Worm (Caenorhabditis elegans) whole organism, L3 larva: ENCODE measurements around the gene C18H7.6.

ENCODE experiments used
- R02D3.7 ChIP-seq: fragments of 150-350 bp; optimal IDR thresholded peaks from 2 replicates; lab custom pipeline; 2014; ENCODE audit warnings: missing biosample characterization, missing genetic modification characterization
- ZK546.5 ChIP-seq: sonication (generic microtip); optimal IDR thresholded peaks from 2 replicates; lab custom pipeline; 2017; ENCODE audit warnings: missing biosample characterization, missing genetic modification characterization
- aly-2 ChIP-seq: fragments of 150-350 bp; optimal IDR thresholded peaks from 2 replicates; lab custom pipeline; 2014; ENCODE audit warnings: missing biosample characterization, missing genetic modification characterization
- ceh-28 ChIP-seq: fragments of 150-350 bp; optimal IDR thresholded peaks from 2 replicates; lab custom pipeline; 2014; ENCODE audit warnings: missing biosample characterization, missing genetic modification reagents, missing genetic modification characterization
- ceh-82 ChIP-seq: fragments of 150-350 bp; optimal IDR thresholded peaks from 2 replicates; lab custom pipeline; 2014; ENCODE audit warnings: missing biosample characterization, missing genetic modification characterization
- ceh-9 ChIP-seq: sonication (generic microtip); optimal IDR thresholded peaks from 2 replicates; lab custom pipeline; 2018; ENCODE audit warnings: missing biosample characterization, missing genetic modification characterization
- daf-12 ChIP-seq: fragments of 150-350 bp; optimal IDR thresholded peaks from 2 replicates; lab custom pipeline; 2014; ENCODE audit warnings: missing biosample characterization, missing genetic modification reagents, missing genetic modification characterization
- elt-1 ChIP-seq: fragments of 150-350 bp; optimal IDR thresholded peaks from 2 replicates; lab custom pipeline; 2014; ENCODE audit warnings: missing biosample characterization, missing genetic modification characterization
- elt-2 ChIP-seq: sonication (generic microtip); optimal IDR thresholded peaks from 2 replicates; lab custom pipeline; 2016; ENCODE audit warnings: missing genetic modification reagents, mild to moderate bottlenecking, missing genetic modification characterization, missing compliant biosample characterization
- eor-1 ChIP-seq, 2 experiments: fragments of 150-350 bp; optimal IDR thresholded peaks; 2 replicates each; lab custom pipeline; 2014 to 2018; ENCODE audit warnings: missing biosample characterization in 2 of 2, missing genetic modification characterization in 2 of 2
- fkh-2 ChIP-seq: fragments of 150-350 bp; optimal IDR thresholded peaks from 2 replicates; lab custom pipeline; 2014; ENCODE audit warnings: missing biosample characterization, missing genetic modification reagents, missing genetic modification characterization
- fos-1 ChIP-seq: fragments of 150-350 bp; optimal IDR thresholded peaks from 2 replicates; lab custom pipeline; 2014; ENCODE audit warnings: missing biosample characterization, missing genetic modification characterization
- hmg-11 ChIP-seq: sonication (generic microtip); optimal IDR thresholded peaks from 2 replicates; lab custom pipeline; 2016; ENCODE audit warnings: missing genetic modification characterization, missing compliant biosample characterization
- jun-1 ChIP-seq: fragments of 150-350 bp; optimal IDR thresholded peaks from 2 replicates; lab custom pipeline; 2014; ENCODE audit warnings: missing biosample characterization, missing genetic modification reagents, missing genetic modification characterization
- lin-15B ChIP-seq: fragments of 150-350 bp; optimal IDR thresholded peaks from 2 replicates; lab custom pipeline; 2014; ENCODE audit warnings: missing biosample characterization, missing genetic modification characterization
- lin-39 ChIP-seq: fragments of 150-350 bp; optimal IDR thresholded peaks from 2 replicates; lab custom pipeline; 2018; ENCODE audit warnings: missing biosample characterization, missing genetic modification reagents, missing genetic modification characterization
- lsy-12 ChIP-seq: sonication (generic microtip); optimal IDR thresholded peaks from 2 replicates; lab custom pipeline; 2016; ENCODE audit warnings: mild to moderate bottlenecking, missing genetic modification characterization, missing compliant biosample characterization
- mdl-1 ChIP-seq: fragments of 150-350 bp; optimal IDR thresholded peaks from 2 replicates; lab custom pipeline; 2014; ENCODE audit warnings: missing biosample characterization, missing genetic modification characterization
- mml-1 ChIP-seq: fragments of 150-350 bp; sonication (generic microtip); optimal IDR thresholded peaks from 3 replicates; lab custom pipeline; 2014; ENCODE audit warnings: missing biosample characterization, missing genetic modification characterization
- nhr-11 ChIP-seq: fragments of 150-350 bp; optimal IDR thresholded peaks from 2 replicates; lab custom pipeline; 2014; ENCODE audit warnings: missing biosample characterization, missing genetic modification characterization
- nhr-12 ChIP-seq: fragments of 150-350 bp; optimal IDR thresholded peaks from 2 replicates; lab custom pipeline; 2014; ENCODE audit warnings: missing biosample characterization, missing genetic modification characterization
- nhr-23 ChIP-seq: fragments of 150-350 bp; optimal IDR thresholded peaks from 2 replicates; lab custom pipeline; 2014; ENCODE audit warnings: missing biosample characterization, missing genetic modification reagents, missing genetic modification characterization
- nhr-25 ChIP-seq: sonication (generic microtip); optimal IDR thresholded peaks from 2 replicates; lab custom pipeline; 2017; ENCODE audit warnings: missing biosample characterization, missing genetic modification characterization
- nhr-43 ChIP-seq: sonication (generic microtip); optimal IDR thresholded peaks from 2 replicates; lab custom pipeline; 2016; ENCODE audit warnings: mild to moderate bottlenecking, missing genetic modification characterization, missing compliant biosample characterization; ENCODE audit not compliant: poor library complexity, severe bottlenecking
- nhr-67 ChIP-seq: fragments of 150-350 bp; optimal IDR thresholded peaks from 2 replicates; lab custom pipeline; 2014; ENCODE audit warnings: missing biosample characterization, missing genetic modification characterization
- nhr-76 ChIP-seq: fragments of 150-350 bp; sonication (generic microtip); optimal IDR thresholded peaks from 5 replicates; lab custom pipeline; 2014; ENCODE audit warnings: missing biosample characterization, missing genetic modification characterization
- nhr-77 ChIP-seq: fragments of 150-350 bp; optimal IDR thresholded peaks from 2 replicates; lab custom pipeline; 2014; ENCODE audit warnings: missing biosample characterization, missing genetic modification characterization
- pha-4 ChIP-seq: fragments of 150-350 bp; optimal IDR thresholded peaks from 2 replicates; lab custom pipeline; 2014; ENCODE audit warnings: missing biosample characterization, missing genetic modification reagents, missing genetic modification characterization
- pqm-1 ChIP-seq: fragments of 150-350 bp; optimal IDR thresholded peaks from 2 replicates; lab custom pipeline; 2017; ENCODE audit warnings: missing biosample characterization, missing genetic modification characterization, inconsistent platforms
- sea-2 ChIP-seq: fragments of 150-350 bp; sonication (generic microtip); optimal IDR thresholded peaks from 4 replicates; lab custom pipeline; 2014; ENCODE audit warnings: missing biosample characterization, missing genetic modification reagents, missing genetic modification characterization
- skn-1 ChIP-seq: fragments of 150-350 bp; optimal IDR thresholded peaks from 2 replicates; lab custom pipeline; 2014; ENCODE audit warnings: missing biosample characterization, missing genetic modification characterization
- snpc-4 ChIP-seq: fragments of 150-350 bp; optimal IDR thresholded peaks from 2 replicates; lab custom pipeline; 2014; ENCODE audit warnings: missing biosample characterization, missing genetic modification characterization
- tbx-2 ChIP-seq: sonication (generic microtip); optimal IDR thresholded peaks from 2 replicates; lab custom pipeline; 2016; ENCODE audit warnings: mild to moderate bottlenecking, missing genetic modification characterization, missing compliant biosample characterization
- ztf-11 ChIP-seq: fragments of 150-350 bp; optimal IDR thresholded peaks from 2 replicates; lab custom pipeline; 2014; ENCODE audit warnings: missing biosample characterization, missing genetic modification characterization
- ztf-4 ChIP-seq: fragments of 150-350 bp; optimal IDR thresholded peaks from 2 replicates; lab custom pipeline; 2014; ENCODE audit warnings: missing biosample characterization, missing genetic modification characterization

The C18H7.6 gene

DNA sequence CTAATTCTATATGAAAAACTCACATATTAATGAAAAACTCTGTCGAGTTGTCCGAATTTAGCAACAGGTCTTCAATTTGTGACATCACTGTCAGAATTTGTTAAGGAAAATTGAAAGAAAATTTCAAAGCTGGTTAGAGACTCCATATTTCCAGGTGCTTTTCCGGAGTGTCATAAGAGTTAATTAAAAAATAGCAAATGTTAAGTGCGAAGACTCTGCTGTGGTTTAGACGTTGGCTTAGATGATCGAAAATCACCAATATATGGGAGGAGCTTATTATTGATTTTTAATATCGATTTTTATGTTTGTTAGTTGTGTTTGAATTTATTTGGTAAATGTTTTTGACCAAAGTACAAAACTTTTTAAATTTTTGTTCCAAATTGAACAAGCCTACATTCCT, 4.6 kb downstream of the C18H7.6 start, which contains the start of gene C18H7.12:
TSS of gene C18H7.12 (minus strand) at position 101 of the 400 bp plus-strand sequence.
- TF ChIP-seq ceh-28 (tag; lab: Kevin White, UChicago), result peak; percentile 13
- TF ChIP-seq pha-4, result no peak

DNA sequence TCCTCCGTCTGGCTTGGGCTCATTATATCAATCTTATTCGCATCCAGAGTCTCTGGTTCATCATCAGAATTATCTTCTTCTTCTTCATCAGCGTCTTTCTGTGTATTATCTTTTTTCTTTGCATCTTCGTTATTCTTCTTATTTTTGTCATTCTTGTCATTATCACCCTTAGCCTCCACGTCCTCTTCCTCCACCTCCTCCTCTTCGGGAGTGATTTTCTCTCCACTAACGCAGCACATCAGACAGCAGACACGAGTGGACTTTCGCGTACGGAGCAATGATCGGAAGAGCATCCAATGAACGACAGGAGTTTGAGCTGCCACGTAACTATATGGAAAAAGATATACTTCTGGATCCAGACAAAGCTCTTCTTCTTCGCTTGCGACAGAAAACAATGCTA, 8.2 kb downstream of the C18H7.6 start:
- TF ChIP-seq nhr-25 (no peak), snpc-4 (tag; lab: Kevin White, UChicago) (no peak), nhr-76 (tag; lab: Kevin White, UChicago) (no peak), pqm-1 (tag; lab: Kevin White, UChicago) (no peak), hmg-11 (tag; lab: Kevin White, UChicago) (no peak), fos-1 (no peak), nhr-23 (no peak), ceh-82 (no peak), nhr-67 (no peak), elt-2 (tag; lab: Kevin White, UChicago) (no peak), daf-12 (tag; lab: Kevin White, UChicago) (no peak), nhr-43 (tag; lab: Kevin White, UChicago) (no peak), elt-1 (tag; lab: Kevin White, UChicago) (no peak), mml-1 (tag; lab: Kevin White, UChicago) (no peak), lin-39 (tag; lab: Kevin White, UChicago) (no peak), ztf-4 (no peak), ZK546.5 (tag; lab: Kevin White, UChicago) (no peak), ceh-9 (no peak), tbx-2 (no peak), lsy-12 (tag; lab: Kevin White, UChicago) (no peak)
- TF ChIP-seq, all 47 proteins: peak for 0

DNA sequence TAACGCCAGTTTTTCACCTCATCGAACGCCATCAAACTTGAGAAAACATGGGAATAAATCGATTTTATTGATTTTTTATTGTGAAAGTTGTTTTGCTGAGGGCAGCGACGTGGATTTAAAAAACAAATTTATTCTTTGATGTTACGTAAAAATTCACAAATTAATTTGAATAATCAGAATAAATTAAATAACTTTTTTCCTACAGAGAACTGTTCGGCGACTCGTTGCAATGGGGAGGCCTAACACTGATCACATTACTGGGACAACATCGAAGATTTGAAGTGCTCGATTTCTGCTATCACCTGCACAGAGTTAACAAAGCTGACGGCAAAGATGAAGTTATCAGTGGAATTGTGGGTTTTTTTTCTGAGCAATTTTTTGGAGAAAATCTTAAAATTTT, 10.2 kb downstream of the C18H7.6 start, which contains the start of gene F56A11.6:
TSS of gene F56A11.6 (minus strand) at position 101 of the 400 bp plus-strand sequence.
- TF ChIP-seq elt-2 (tag; lab: Kevin White, UChicago) (no peak), aly-2 (tag; lab: Kevin White, UChicago) (no peak), mdl-1 (no peak), jun-1 (no peak), ceh-82 (no peak), lin-15B (tag; lab: Kevin White, UChicago) (no peak), skn-1 (tag; lab: Kevin White, UChicago) (no peak), fos-1 (no peak), nhr-43 (tag; lab: Kevin White, UChicago) (no peak), nhr-11 (tag; lab: Kevin White, UChicago) (no peak), nhr-12 (no peak), ZK546.5 (tag; lab: Kevin White, UChicago) (no peak), fkh-2 (tag; lab: Kevin White, UChicago) (no peak), nhr-77 (tag; lab: Kevin White, UChicago) (no peak), pqm-1 (tag; lab: Kevin White, UChicago) (no peak)

DNA sequence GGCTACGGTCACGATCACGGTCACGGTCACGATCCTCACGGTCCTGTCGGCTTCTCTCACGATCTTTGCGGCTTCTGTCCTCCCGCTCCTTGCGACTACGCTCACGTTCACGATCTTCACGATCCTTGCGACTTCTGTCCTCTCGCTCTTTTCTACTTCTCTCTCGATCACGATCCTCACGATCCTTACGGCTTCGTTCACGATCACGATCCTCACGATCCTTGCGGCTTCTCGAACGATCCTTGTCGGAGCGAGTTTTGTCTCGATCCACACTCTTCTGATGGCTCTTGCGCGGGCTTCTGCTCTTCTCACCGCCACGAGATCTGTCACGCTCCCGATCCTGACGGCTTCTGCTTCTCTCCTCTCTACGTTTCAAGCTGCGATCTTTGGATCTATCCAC, 11.8 kb downstream of the C18H7.6 start:
- TF ChIP-seq eor-1 (tag; optimal IDR thresholded peaks at IDR 0.05; lab: Kevin White, UChicago), result no peak
- TF ChIP-seq lin-39 (tag; lab: Kevin White, UChicago), result no peak
- TF ChIP-seq hmg-11 (tag; lab: Kevin White, UChicago), result no peak
- TF ChIP-seq snpc-4 (tag; lab: Kevin White, UChicago), result no peak
- TF ChIP-seq pha-4, result no peak
- TF ChIP-seq elt-1 (tag; lab: Kevin White, UChicago), result no peak
- no peak for TF ChIP-seq ceh-9
- no peak for TF ChIP-seq jun-1
- no peak for TF ChIP-seq nhr-25
- no peak for TF ChIP-seq fos-1

DNA sequence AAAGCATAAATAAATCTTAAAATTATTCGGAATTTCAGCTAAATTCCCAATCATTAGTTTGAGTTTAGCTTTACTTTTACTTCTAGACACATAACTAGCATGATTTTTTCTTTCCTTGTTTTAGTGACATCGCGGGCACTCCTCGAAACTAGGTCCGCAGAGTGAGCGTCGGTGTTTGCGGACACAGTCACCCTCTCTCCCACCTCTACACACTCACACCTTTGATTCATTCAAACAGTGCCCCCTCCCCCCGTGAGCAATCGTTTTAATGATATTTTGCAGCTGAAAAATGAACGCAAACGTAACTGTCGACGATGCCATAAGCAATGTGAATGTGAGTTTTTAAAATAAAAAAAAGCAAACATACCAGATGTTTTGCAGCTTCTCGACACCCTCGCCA, 19.8 kb downstream of the C18H7.6 start, which contains the start of gene gex-2:
TSS of gene gex-2 (plus strand) at position 283 of the 400 bp plus-strand sequence.
- TF ChIP-seq ztf-11 (tag; lab: Kevin White, UChicago) (no peak), elt-2 (tag; lab: Kevin White, UChicago) (peak; percentile 26), lin-15B (tag; lab: Kevin White, UChicago) (no peak), R02D3.7 (no peak), jun-1 (no peak), lsy-12 (tag; lab: Kevin White, UChicago) (no peak), ceh-9 (no peak), sea-2 (GFP tag; lab: Kevin White, UChicago) (no peak), hmg-11 (tag; lab: Kevin White, UChicago) (peak; percentile 21)
